Worm (Caenorhabditis elegans) whole organism, L4 larva: ENCODE measurements around the gene T08A11.1.

Source experiments
- R02D3.7 ChIP-seq: fragments of 150-350 bp; sonication (generic microtip); optimal IDR thresholded peaks from 3 replicates; lab custom pipeline; 2014; ENCODE audit warnings: missing biosample characterization, missing genetic modification characterization
- T26A8.4 ChIP-seq: fragments of 200-800 bp; sonication (Bioruptor generic); IDR thresholded peaks from 2 replicates; pipeline ENCODE4 v1.3.6; 2022; ENCODE audit warnings: missing genetic modification characterization, missing compliant biosample characterization
- ZK546.5 ChIP-seq, 2 experiments: sonication (generic microtip); optimal IDR thresholded peaks; 2 replicates each; lab custom pipeline; 2017; ENCODE audit warnings: missing biosample characterization in 2 of 2, missing genetic modification characterization in 2 of 2
- aha-1 ChIP-seq: fragments of 150-350 bp; peaks from one replicate; lab custom pipeline; 2014; ENCODE audit warnings: missing biosample characterization, missing genetic modification characterization
- aly-2 ChIP-seq: sonication (generic microtip); optimal IDR thresholded peaks from 2 replicates; lab custom pipeline; 2018; ENCODE audit warnings: missing biosample characterization, missing genetic modification characterization
- fkh-10 ChIP-seq: fragments of 150-350 bp; optimal IDR thresholded peaks from 2 replicates; lab custom pipeline; 2014; ENCODE audit warnings: missing biosample characterization, missing genetic modification reagents, missing genetic modification characterization
- hlh-11 ChIP-seq: fragments of 200-800 bp; sonication (Bioruptor generic); optimal IDR thresholded peaks from 2 replicates; lab custom pipeline; 2018; ENCODE audit warnings: mild to moderate bottlenecking, missing genetic modification characterization, missing compliant biosample characterization
- hlh-30 ChIP-seq: sonication (generic microtip); optimal IDR thresholded peaks from 2 replicates; lab custom pipeline; 2017; ENCODE audit warnings: antibody characterized with exemption, mild to moderate bottlenecking, missing genetic modification characterization, missing compliant biosample characterization; ENCODE audit not compliant: insufficient read depth
- lin-13 ChIP-seq: fragments of 150-350 bp; optimal IDR thresholded peaks from 2 replicates; lab custom pipeline; 2014; ENCODE audit warnings: missing biosample characterization, missing genetic modification reagents, missing genetic modification characterization
- lir-3 ChIP-seq: sonication (generic microtip); optimal IDR thresholded peaks from 2 replicates; lab custom pipeline; 2016; ENCODE audit warnings: mild to moderate bottlenecking, missing genetic modification characterization, missing compliant biosample characterization
- mdl-1 ChIP-seq, 2 experiments: fragments of 150-350 bp in 1 of 2; sonication (generic microtip) in 1 of 2; optimal IDR thresholded peaks; 2 replicates each; lab custom pipeline; 2014 to 2017; ENCODE audit warnings: missing biosample characterization in 2 of 2, missing genetic modification characterization in 2 of 2
- nhr-237 ChIP-seq: sonication (generic microtip); optimal IDR thresholded peaks from 2 replicates; lab custom pipeline; 2017; ENCODE audit warnings: missing biosample characterization, missing genetic modification characterization
- vab-7 ChIP-seq: fragments of 200-800 bp; sonication (Bioruptor generic); IDR thresholded peaks from 2 replicates; pipeline ENCODE4 v1.3.6; 2022; ENCODE audit warnings: missing genetic modification reagents, missing genetic modification characterization, missing compliant biosample characterization
- zag-1 ChIP-seq: fragments of 150-350 bp; optimal IDR thresholded peaks from 2 replicates; lab custom pipeline; 2014; ENCODE audit warnings: missing biosample characterization, missing genetic modification characterization

- no peak for TF ChIP-seq T26A8.4 (GFP tag; lab: Robert Waterston, UW)
- no peak for TF ChIP-seq nhr-237 (tag; lab: Kevin White, UChicago)
- no peak for TF ChIP-seq vab-7
- no peak for TF ChIP-seq zag-1 (tag; lab: Kevin White, UChicago)
- TF ChIP-seq mdl-1 (tag; optimal IDR thresholded peaks at IDR 0.05; lab: Kevin White, UChicago) = no peak
- no peak for TF ChIP-seq ZK546.5 (tag; optimal IDR thresholded peaks at IDR 0.05; lab: Kevin White, UChicago)
- TF ChIP-seq hlh-30 (tag; lab: Kevin White, UChicago) = no peak
- TF ChIP-seq aha-1 (tag; lab: Kevin White, UChicago) = no peak
- no peak for TF ChIP-seq aly-2 (tag; lab: Kevin White, UChicago)
- no peak for TF ChIP-seq lin-13
- no peak for TF ChIP-seq hlh-11 (tag; lab: Kevin White, UChicago)
- TF ChIP-seq lir-3 (tag; lab: Kevin White, UChicago) = no peak
- TF ChIP-seq fkh-10 (GFP tag; lab: Kevin White, UChicago) = no peak
- no peak for TF ChIP-seq R02D3.7 (tag; lab: Kevin White, UChicago)
Measured at ce11 chrIII:4275704-4276103, 12.8 kb upstream of the T08A11.1 start.
